Fruit fly (Drosophila melanogaster) whole organism, embryonic: ENCODE measurements around the gene g.

Experiments used
- Asciz ChIP-seq: fragments of 200-800 bp; sonication (Bioruptor generic); optimal IDR thresholded peaks from 2 replicates; lab custom pipeline; 2017; ENCODE audit warnings: missing biosample characterization, mild to moderate bottlenecking, missing genetic modification characterization, missing genetic modification reagents
- CG10565 ChIP-seq: fragments of 200-800 bp; sonication (Bioruptor generic); optimal IDR thresholded peaks from 3 replicates; lab custom pipeline; 2016; ENCODE audit warnings: missing biosample characterization, mild to moderate bottlenecking, missing genetic modification characterization
- CG11085 ChIP-seq: fragments of 200-800 bp; sonication (Bioruptor generic); IDR thresholded peaks from 2 replicates; pipeline ENCODE4 v1.3.6; 2022; ENCODE audit warnings: missing biosample characterization, missing genetic modification characterization
- CG11093 ChIP-seq: fragments of 200-800 bp; sonication (Bioruptor generic); IDR thresholded peaks from 3 replicates; pipeline ENCODE4 v1.3.6; 2022; ENCODE audit warnings: missing biosample characterization, missing genetic modification characterization
- CG11456 ChIP-seq: fragments of 200-800 bp; sonication (Bioruptor generic); IDR thresholded peaks from 3 replicates; pipeline ENCODE4 v1.3.6; 2022; ENCODE audit warnings: missing biosample characterization, missing genetic modification characterization
- CG11723 ChIP-seq: fragments of 200-800 bp; sonication (Bioruptor generic); optimal IDR thresholded peaks from 2 replicates; lab custom pipeline; 2017; ENCODE audit warnings: missing biosample characterization, mild to moderate bottlenecking, missing genetic modification characterization
- CG12104 ChIP-seq: fragments of 200-800 bp; sonication (Bioruptor generic); optimal IDR thresholded peaks from 3 replicates; lab custom pipeline; 2016; ENCODE audit warnings: missing biosample characterization, missing genetic modification characterization
- CG12391 ChIP-seq: fragments of 200-800 bp; sonication (Bioruptor generic); optimal IDR thresholded peaks from 3 replicates; lab custom pipeline; 2018; ENCODE audit warnings: missing biosample characterization, mild to moderate bottlenecking, missing genetic modification characterization, moderate library complexity
- CG16813 ChIP-seq: fragments of 200-800 bp; sonication (Bioruptor generic); IDR thresholded peaks from 3 replicates; pipeline ENCODE4 v1.3.6; 2022; ENCODE audit warnings: missing biosample characterization, missing genetic modification characterization; ENCODE audit not compliant: partially characterized antibody
- CG17385 ChIP-seq: fragments of 200-800 bp; sonication (Bioruptor generic); optimal IDR thresholded peaks from 3 replicates; lab custom pipeline; 2018; ENCODE audit warnings: missing biosample characterization, mild to moderate bottlenecking, missing genetic modification characterization
- CG2116 ChIP-seq: fragments of 200-800 bp; sonication (Bioruptor generic); optimal IDR thresholded peaks from 3 replicates; lab custom pipeline; 2018; ENCODE audit warnings: missing biosample characterization, mild to moderate bottlenecking, missing genetic modification characterization
- CG30403 ChIP-seq: fragments of 200-800 bp; sonication (Bioruptor generic); optimal IDR thresholded peaks from 3 replicates; lab custom pipeline; 2016; ENCODE audit warnings: missing biosample characterization, missing genetic modification characterization
- CG4820 ChIP-seq: fragments of 200-800 bp; sonication (Bioruptor generic); optimal IDR thresholded peaks from 3 replicates; lab custom pipeline; 2016; ENCODE audit warnings: missing biosample characterization, missing genetic modification characterization
- CG6683 ChIP-seq: fragments of 200-800 bp; sonication (Bioruptor generic); optimal IDR thresholded peaks from 2 replicates; lab custom pipeline; 2017; ENCODE audit warnings: missing biosample characterization, mild to moderate bottlenecking, missing genetic modification characterization, missing genetic modification reagents
- CG7556 ChIP-seq: fragments of 200-800 bp; sonication (Bioruptor generic); optimal IDR thresholded peaks from 2 replicates; lab custom pipeline; 2017; ENCODE audit warnings: missing biosample characterization, mild to moderate bottlenecking, missing genetic modification characterization
- CG8924 ChIP-seq: fragments of 200-800 bp; optimal IDR thresholded peaks from 3 replicates; lab custom pipeline; 2019; ENCODE audit warnings: missing biosample characterization, mild to moderate bottlenecking, missing genetic modification characterization, moderate library complexity
- CG9876 ChIP-seq: fragments of 200-800 bp; sonication (Bioruptor generic); optimal IDR thresholded peaks from 2 replicates; lab custom pipeline; 2016; ENCODE audit warnings: missing biosample characterization, missing genetic modification characterization
- H2.0 ChIP-seq: fragments of 200-800 bp; sonication (Bioruptor generic); IDR thresholded peaks from 2 replicates; pipeline ENCODE4 v1.3.6; 2022; ENCODE audit warnings: missing biosample characterization, missing genetic modification characterization
- HLH3B ChIP-seq: fragments of 200-800 bp; sonication (Bioruptor generic); IDR thresholded peaks from 2 replicates; pipeline ENCODE4 v1.3.6; 2022; ENCODE audit warnings: missing biosample characterization, missing genetic modification characterization
- HmgD ChIP-seq: fragments of 200-800 bp; sonication (Bioruptor generic); optimal IDR thresholded peaks from 3 replicates; lab custom pipeline; 2016; ENCODE audit warnings: missing biosample characterization, missing genetic modification characterization
- Hr78 ChIP-seq, 2 experiments: fragments of 200-800 bp in 1 of 2; fragments of >200 bp in 1 of 2; sonication (Bioruptor generic) in 1 of 2; optimal IDR thresholded peaks; 2 replicates each; lab custom pipeline; 2017 to 2019; ENCODE audit warnings: missing biosample characterization in 2 of 2, missing genetic modification characterization in 2 of 2, mild to moderate bottlenecking in 1 of 2, moderate library complexity in 1 of 2
- Lhr ChIP-seq: fragments of 200-800 bp; sonication (Bioruptor generic); optimal IDR thresholded peaks from 3 replicates; lab custom pipeline; 2017; ENCODE audit warnings: mild to moderate bottlenecking, missing biosample characterization, missing genetic modification reagents, missing genetic modification characterization
- Meics ChIP-seq: fragments of 200-800 bp; sonication (Bioruptor generic); optimal IDR thresholded peaks from 2 replicates; lab custom pipeline; 2017; ENCODE audit warnings: missing biosample characterization, mild to moderate bottlenecking, missing genetic modification characterization
- Myb ChIP-seq: fragments of 200-800 bp; sonication (Bioruptor generic); optimal IDR thresholded peaks from 2 replicates; lab custom pipeline; 2016; ENCODE audit warnings: missing biosample characterization, missing genetic modification characterization
- NfI ChIP-seq: fragments of 200-800 bp; sonication (Bioruptor generic); optimal IDR thresholded peaks from 3 replicates; lab custom pipeline; 2018; ENCODE audit warnings: missing biosample characterization, mild to moderate bottlenecking, missing genetic modification characterization, moderate library complexity
- Rfx ChIP-seq: fragments of 200-800 bp; sonication (Bioruptor generic); IDR thresholded peaks from 2 replicates; pipeline ENCODE4 v1.3.6; 2022; ENCODE audit warnings: missing biosample characterization, missing genetic modification characterization
- Scr ChIP-seq: fragments of 200-800 bp; sonication (Bioruptor generic); IDR thresholded peaks from 2 replicates; pipeline ENCODE4 v1.3.6; 2022; ENCODE audit warnings: missing biosample characterization, missing genetic modification characterization; ENCODE audit not compliant: partially characterized antibody
- Stat92E ChIP-seq, 3 experiments: fragments of >200 bp in 2 of 3; fragments of 200-800 bp in 1 of 3; sonication (Bioruptor generic) in 1 of 3; optimal IDR thresholded peaks; 2 replicates each; lab custom pipeline; 2017 to 2019; ENCODE audit warnings: missing biosample characterization in 3 of 3, missing genetic modification characterization in 3 of 3, mild to moderate bottlenecking in 1 of 3, moderate library complexity in 1 of 3
- Vsx1 ChIP-seq: fragments of 200-800 bp; sonication (Bioruptor generic); optimal IDR thresholded peaks from 2 replicates; lab custom pipeline; 2017; ENCODE audit warnings: missing biosample characterization, mild to moderate bottlenecking, missing genetic modification characterization, missing genetic modification reagents
- Xrp1 ChIP-seq: fragments of 200-800 bp; sonication (Bioruptor generic); IDR thresholded peaks from 2 replicates; pipeline ENCODE4 v1.3.6; 2022; ENCODE audit warnings: missing biosample characterization, missing genetic modification characterization
- ara ChIP-seq: fragments of 200-800 bp; sonication (Bioruptor generic); IDR thresholded peaks from 2 replicates; pipeline ENCODE4 v1.3.6; 2022; ENCODE audit warnings: missing biosample characterization, missing genetic modification characterization
- chinmo ChIP-seq: fragments of 200-800 bp; sonication (Bioruptor generic); IDR thresholded peaks from 4 replicates; pipeline ENCODE4 v1.3.6; 2022; ENCODE audit warnings: missing biosample characterization, missing genetic modification characterization; ENCODE audit not compliant: partially characterized antibody
- dmrt99B ChIP-seq: fragments of 200-800 bp; sonication (Bioruptor generic); optimal IDR thresholded peaks from 2 replicates; lab custom pipeline; 2018; ENCODE audit warnings: missing biosample characterization, mild to moderate bottlenecking, missing genetic modification characterization, moderate library complexity
- en ChIP-seq: fragments of 200-800 bp; sonication (Bioruptor generic); optimal IDR thresholded peaks from 2 replicates; lab custom pipeline; 2016; ENCODE audit warnings: missing biosample characterization, missing genetic modification characterization
- fd3F ChIP-seq: fragments of 200-800 bp; sonication (Bioruptor generic); optimal IDR thresholded peaks from 2 replicates; lab custom pipeline; 2018; ENCODE audit warnings: missing biosample characterization, mild to moderate bottlenecking, missing genetic modification characterization, moderate library complexity
- fu2 ChIP-seq: fragments of 200-800 bp; sonication (Bioruptor generic); optimal IDR thresholded peaks from 2 replicates; lab custom pipeline; 2016; ENCODE audit warnings: missing biosample characterization, missing genetic modification characterization
- gt ChIP-seq: fragments of 200-800 bp; sonication (Bioruptor generic); IDR thresholded peaks from 2 replicates; pipeline ENCODE4 v1.3.6; 2022; ENCODE audit warnings: missing biosample characterization, missing genetic modification characterization
- h ChIP-seq: fragments of >200 bp; optimal IDR thresholded peaks from 2 replicates; lab custom pipeline; 2017
- ham ChIP-seq: fragments of 200-800 bp; sonication (Bioruptor generic); IDR thresholded peaks from 2 replicates; pipeline ENCODE4 v1.3.6; 2022; ENCODE audit warnings: missing biosample characterization, missing genetic modification characterization
- lmd ChIP-seq: fragments of 200-800 bp; sonication (Bioruptor generic); IDR thresholded peaks from 2 replicates; pipeline ENCODE4 v1.3.6; 2022; ENCODE audit warnings: missing biosample characterization, missing genetic modification characterization
- lola ChIP-seq, 3 experiments: fragments of >200 bp in 2 of 3; fragments of 200-800 bp in 1 of 3; sonication (Bioruptor generic) in 1 of 3; optimal IDR thresholded peaks; 2 replicates each; lab custom pipeline; 2017 to 2019; ENCODE audit warnings: missing biosample characterization in 3 of 3, missing genetic modification characterization in 3 of 3, mild to moderate bottlenecking in 1 of 3, moderate library complexity in 1 of 3
- psq ChIP-seq: fragments of 200-800 bp; sonication (Bioruptor generic); optimal IDR thresholded peaks from 2 replicates; lab custom pipeline; 2017; ENCODE audit warnings: missing biosample characterization, missing genetic modification characterization
- rib ChIP-seq: fragments of 200-800 bp; sonication (Bioruptor generic); IDR thresholded peaks from 2 replicates; pipeline ENCODE4 v1.3.6; 2022; ENCODE audit warnings: missing biosample characterization, missing genetic modification characterization
- sob ChIP-seq: fragments of 200-800 bp; sonication (Bioruptor generic); IDR thresholded peaks from 2 replicates; pipeline ENCODE4 v1.3.6; 2022; ENCODE audit warnings: missing biosample characterization, missing genetic modification characterization
- tap ChIP-seq: fragments of 200-800 bp; optimal IDR thresholded peaks from 3 replicates; lab custom pipeline; 2019; ENCODE audit warnings: missing biosample characterization, mild to moderate bottlenecking, missing genetic modification characterization, moderate library complexity
- unc-4 ChIP-seq: fragments of 200-800 bp; sonication (Bioruptor generic); IDR thresholded peaks from 2 replicates; pipeline ENCODE4 v1.3.6; 2022; ENCODE audit warnings: missing biosample characterization, missing genetic modification characterization; ENCODE audit not compliant: partially characterized antibody
- z ChIP-seq: fragments of 200-800 bp; sonication (Bioruptor generic); IDR thresholded peaks from 3 replicates; pipeline ENCODE4 v1.3.6; 2022; ENCODE audit warnings: missing biosample characterization, missing genetic modification characterization
- zen ChIP-seq: fragments of 200-800 bp; sonication (Bioruptor generic); optimal IDR thresholded peaks from 3 replicates; lab custom pipeline; 2018; ENCODE audit warnings: missing biosample characterization, mild to moderate bottlenecking, missing genetic modification characterization, moderate library complexity

The g gene

dm6 chrX:13748906-13749872 is 13.1 kb upstream of the g start (continued):
- TF ChIP-seq lmd (GFP tag; lab: Robert Waterston, UW), result peak; percentile 80
- TF ChIP-seq Meics, result peak; percentile 87
- TF ChIP-seq CG16813, result no peak
- TF ChIP-seq CG4820, result peak; percentile 44
- no peak for TF ChIP-seq en
- 0 out of 3 replicates have a peak, but pooled peaks have one; percentile 59 for TF ChIP-seq CG11456 (GFP tag; lab: Robert Waterston, UW)
- TF ChIP-seq chinmo (GFP tag; lab: Robert Waterston, UW), result peak; percentile 95
- TF ChIP-seq CG10565, result no peak
- TF ChIP-seq HLH3B, result peak; percentile 78
- TF ChIP-seq h (lab: Kevin White, UChicago), result no peak
- peak; percentile 39; the same call in 1 of the 2 replicates for TF ChIP-seq CG11085 (GFP tag; lab: Robert Waterston, UW)
- peak; percentile 64; the same call in 1 of the 2 replicates for TF ChIP-seq Xrp1 (GFP tag; lab: Robert Waterston, UW)
- TF ChIP-seq rib (GFP tag; lab: Robert Waterston, UW), result peak; percentile 59
- peak; percentile 73 for TF ChIP-seq sob (GFP tag; lab: Robert Waterston, UW)
- peak; percentile 81 for TF ChIP-seq dmrt99B (tag; lab: Kevin White, UChicago)
- TF ChIP-seq CG11093, result peak; percentile 47; the same call in 1 of the 3 replicates
- peak in 1 of 3 experiments; percentile 25 for TF ChIP-seq lola (GFP tag; optimal IDR thresholded peaks at IDR 0.05; lab: Kevin White, UChicago)
- TF ChIP-seq CG12391 (tag; lab: Kevin White, UChicago), result peak; percentile 75
- TF ChIP-seq Myb (GFP tag; lab: Kevin White, UChicago), result peak; percentile 7
- no peak for TF ChIP-seq Stat92E (GFP tag; optimal IDR thresholded peaks at IDR 0.05; lab: Kevin White, UChicago)
- TF ChIP-seq Scr (GFP tag; lab: Robert Waterston, UW), result no peak
- no peak for TF ChIP-seq CG9876
- no peak for TF ChIP-seq HmgD (GFP tag; lab: Kevin White, UChicago)
- peak; percentile 17 for TF ChIP-seq CG6683 (GFP tag; lab: Kevin White, UChicago)
- TF ChIP-seq NfI (GFP tag; lab: Kevin White, UChicago), result peak; percentile 67
- peak; percentile 59 for TF ChIP-seq ara (GFP tag; lab: Robert Waterston, UW)
- TF ChIP-seq tap, result peak; percentile 63
- TF ChIP-seq z, result no peak
- TF ChIP-seq gt (GFP tag; lab: Robert Waterston, UW), result no peak
- peak; percentile 31 for TF ChIP-seq fu2 (GFP tag; lab: Kevin White, UChicago)
- peak in 1 of 2 experiments; percentile 26 for TF ChIP-seq Hr78 (GFP tag; optimal IDR thresholded peaks at IDR 0.05; lab: Kevin White, UChicago)
- peak; percentile 50 for TF ChIP-seq CG12104
- TF ChIP-seq Vsx1 (GFP tag; lab: Kevin White, UChicago), result no peak
- peak; percentile 22 for TF ChIP-seq zen (tag; lab: Kevin White, UChicago)
- TF ChIP-seq fd3F (GFP tag; lab: Kevin White, UChicago), result peak; percentile 58
- TF ChIP-seq CG30403 (GFP tag; lab: Kevin White, UChicago), result peak; percentile 77
- no peak for TF ChIP-seq ham (GFP tag; lab: Robert Waterston, UW)
- peak; percentile 29 for TF ChIP-seq Asciz (GFP tag; lab: Kevin White, UChicago)
- no peak for TF ChIP-seq Lhr (GFP tag; lab: Kevin White, UChicago)
- no peak for TF ChIP-seq unc-4
- peak; percentile 31 for TF ChIP-seq CG2116 (GFP tag; lab: Kevin White, UChicago)
- TF ChIP-seq CG11723 (GFP tag; lab: Kevin White, UChicago), result no peak
- peak; percentile 75 for TF ChIP-seq H2.0 (GFP tag; lab: Robert Waterston, UW)
- peak; percentile 62 for TF ChIP-seq psq
- TF ChIP-seq Rfx (GFP tag; lab: Robert Waterston, UW), result peak; percentile 88
- TF ChIP-seq CG8924 (tag; lab: Kevin White, UChicago), result peak; percentile 80
- TF ChIP-seq CG17385, result peak; percentile 72
- TF ChIP-seq CG7556 (GFP tag; lab: Kevin White, UChicago), result peak; percentile 86
